Worm (Caenorhabditis elegans): ENCODE measurements around the gene Y73B6BL.44.

The Y73B6BL.44 gene

DNA sequence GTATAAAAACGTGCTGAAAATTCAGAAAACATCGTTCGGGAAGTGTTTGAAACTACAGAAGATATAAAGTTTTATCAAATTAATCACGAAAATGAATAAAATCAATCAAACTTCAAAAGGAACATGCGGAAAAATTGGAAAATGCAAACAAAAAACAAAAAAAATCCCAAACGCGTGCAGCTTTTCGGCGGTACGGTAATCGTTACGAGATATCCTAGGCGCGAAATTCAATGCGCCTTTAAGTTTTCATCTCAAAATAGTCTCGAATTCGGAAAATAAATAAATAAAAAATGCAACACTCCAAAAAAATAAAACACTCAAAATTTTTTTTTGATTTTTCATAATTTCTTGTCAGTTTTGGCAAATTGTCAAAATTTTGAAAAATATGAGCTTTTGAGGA is 36.4 kb downstream of the Y73B6BL.44 start:
- TF ChIP-seq lir-3 (tag; optimal IDR thresholded peaks at IDR 0.05) (no peak), daf-12 (tag; optimal IDR thresholded peaks at IDR 0.05) (no peak), ceh-32 (tag; optimal IDR thresholded peaks at IDR 0.05; ENCODE audit: poor library complexity) (no peak), mxl-2 (GFP tag; conservative IDR thresholded peaks at IDR 0.05) (no peak), aha-1 (tag) (no peak), unc-62 (GFP tag; optimal IDR thresholded peaks at IDR 0.05 in 1 of 2) (no peak), unc-62 (tag; optimal IDR thresholded peaks at IDR 0.05) (no peak), sdz-12 (GFP tag; optimal IDR thresholded peaks at IDR 0.05) (no peak), dmd-9 (GFP tag; IDR thresholded peaks at IDR 0.05) (no peak)

DNA sequence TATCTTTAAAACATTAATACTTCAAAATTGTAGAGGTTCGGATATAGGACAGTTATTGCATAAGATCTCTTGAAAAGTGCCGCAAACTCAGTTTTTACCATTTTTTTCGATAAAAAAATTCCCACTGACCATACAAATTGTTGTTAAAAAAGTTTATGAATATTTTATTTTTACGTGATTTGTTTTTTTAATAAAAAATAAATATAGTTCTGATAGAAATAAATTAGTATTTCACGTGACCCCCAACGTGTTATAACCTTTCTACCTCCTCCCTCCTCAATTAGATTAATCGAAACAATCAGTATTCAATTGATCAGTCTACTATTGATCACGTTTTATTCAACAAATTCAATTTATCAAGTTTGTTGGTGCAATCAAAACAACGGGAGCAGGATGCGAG is 38.1 kb downstream of the Y73B6BL.44 start, which contains the start of gene C01G5.4:
C01G5.4 (plus strand) TSS at position 301 of the 400 bp plus-strand sequence.
- TF ChIP-seq mdl-1 (tag; optimal IDR thresholded peaks at IDR 0.05), result no peak
- no peak for TF ChIP-seq hlh-11 (tag; optimal IDR thresholded peaks at IDR 0.05)
- no peak for TF ChIP-seq daf-19 (GFP tag; conservative IDR thresholded peaks at IDR 0.05)
- TF ChIP-seq php-3 (GFP tag; IDR thresholded peaks at IDR 0.05), result no peak
- no peak for TF ChIP-seq ZK337.2 (GFP tag; IDR thresholded peaks at IDR 0.05)
- TF ChIP-seq duxl-1 (tag; optimal IDR thresholded peaks at IDR 0.05; ENCODE audit: poor library complexity), result no peak
- TF ChIP-seq Y105C5A.15 (GFP tag; IDR thresholded peaks at IDR 0.05), result no peak
- TF ChIP-seq nhr-10 (tag; optimal IDR thresholded peaks at IDR 0.05), result no peak
- no peak for TF ChIP-seq nhr-102 (tag; optimal IDR thresholded peaks at IDR 0.05)
- no peak for TF ChIP-seq T26A8.4 (GFP tag; IDR thresholded peaks at IDR 0.05)
- TF ChIP-seq gei-8 (GFP tag; optimal IDR thresholded peaks at IDR 0.05), result no peak
- TF ChIP-seq spr-1 (tag; optimal IDR thresholded peaks at IDR 0.05), result no peak
- no peak for TF ChIP-seq daf-16 (GFP tag; optimal IDR thresholded peaks at IDR 0.05)
- no peak for TF ChIP-seq daf-16 (tag; optimal IDR thresholded peaks at IDR 0.05)
- TF ChIP-seq T20F7.1 (GFP tag; optimal IDR thresholded peaks at IDR 0.05), result no peak
- TF ChIP-seq zfp-2 (tag; optimal IDR thresholded peaks at IDR 0.05), result no peak
- TF ChIP-seq lsy-2 (tag; optimal IDR thresholded peaks at IDR 0.05), result no peak

DNA sequence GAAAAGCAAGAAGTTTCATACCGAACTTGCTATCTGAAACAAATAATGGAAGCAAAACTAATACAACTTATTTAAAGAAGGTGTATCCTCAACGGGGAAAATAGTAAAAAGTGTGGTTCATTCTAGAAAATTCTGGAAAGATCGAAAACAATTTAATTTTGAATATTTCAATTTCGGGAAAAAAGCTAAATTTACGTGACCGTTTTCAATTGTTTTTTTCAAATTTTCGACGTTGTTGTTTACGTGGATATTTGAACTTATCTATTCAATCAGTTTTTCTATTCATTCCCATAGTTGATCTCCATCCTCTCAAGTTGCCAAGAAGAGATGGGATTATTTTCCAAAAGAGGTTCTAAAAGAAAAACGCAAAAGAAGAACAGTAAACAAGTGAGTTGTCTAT is 42.5 kb downstream of the Y73B6BL.44 start, which contains the start of gene C01G5.3:
C01G5.3 (plus strand) TSS at position 301 of the 400 bp plus-strand sequence.
- TF ChIP-seq nhr-76 (tag; optimal IDR thresholded peaks at IDR 0.05), result no peak
- no peak for TF ChIP-seq lsy-2 (tag; optimal IDR thresholded peaks at IDR 0.05)
- TF ChIP-seq F37D6.2 (tag; optimal IDR thresholded peaks at IDR 0.05), result no peak
- TF ChIP-seq vab-7 (GFP tag; IDR thresholded peaks at IDR 0.05), result no peak
- TF ChIP-seq daf-8 (GFP tag; IDR thresholded peaks at IDR 0.05), result no peak
- no peak for TF ChIP-seq mep-1 (tag; optimal IDR thresholded peaks at IDR 0.05)
- TF ChIP-seq nhr-11 (tag; optimal IDR thresholded peaks at IDR 0.05), result no peak
- TF ChIP-seq tag-97 (GFP tag; IDR thresholded peaks at IDR 0.05), result no peak

DNA sequence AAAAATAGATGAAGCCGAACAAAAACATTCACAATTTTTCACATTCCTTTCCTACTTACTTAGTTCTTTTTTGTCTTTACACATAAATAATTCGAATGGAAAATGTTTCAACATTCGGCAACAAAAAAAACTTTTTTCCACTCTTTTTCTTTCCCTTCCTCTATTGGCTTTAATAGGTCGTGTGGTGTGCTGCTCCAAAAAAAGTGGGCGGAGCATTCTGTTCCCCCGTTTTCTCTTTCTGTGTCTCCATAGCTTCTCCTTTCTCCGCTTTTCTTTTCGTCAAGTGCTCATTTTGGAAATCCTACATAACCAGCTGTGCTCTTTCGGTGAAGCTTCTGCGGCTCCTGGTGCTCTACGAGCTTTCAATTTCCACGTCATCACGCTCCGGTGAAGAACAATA is 48.0 kb downstream of the Y73B6BL.44 start, which contains the start of gene C01G5.25:
C01G5.25 (plus strand) TSS at position 250 of the 400 bp plus-strand sequence.
- TF ChIP-seq aha-1 (tag), result no peak
- TF ChIP-seq hlh-30 (tag; optimal IDR thresholded peaks at IDR 0.05; ENCODE audit: insufficient read depth), result no peak
- peak; percentile 38 for TF ChIP-seq fkh-10 (GFP tag; optimal IDR thresholded peaks at IDR 0.05)
- no peak for TF ChIP-seq T20F7.1 (GFP tag; optimal IDR thresholded peaks at IDR 0.05)

DNA sequence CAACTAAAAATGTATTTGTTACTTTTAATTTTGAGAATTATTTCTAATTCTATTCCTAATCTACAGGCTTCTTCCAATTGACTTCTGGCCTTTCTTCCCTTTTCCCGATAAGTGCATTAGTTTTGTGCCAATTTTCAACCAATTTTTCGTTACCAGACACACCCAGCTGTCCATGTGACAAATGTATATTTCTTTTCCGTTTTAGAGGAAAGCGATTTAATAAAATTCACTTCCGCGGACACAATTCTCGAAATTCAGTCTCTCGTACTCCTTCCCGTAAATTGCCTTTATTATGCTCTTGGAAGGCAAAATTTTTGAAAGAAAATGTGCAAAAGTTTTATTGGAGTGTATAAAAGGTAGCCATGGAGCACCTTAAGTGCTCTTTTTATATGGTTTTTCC is 49.6 kb downstream of the Y73B6BL.44 start:
- no peak for TF ChIP-seq fkh-10 (GFP tag; optimal IDR thresholded peaks at IDR 0.05)
- TF ChIP-seq lsy-2 (tag; optimal IDR thresholded peaks at IDR 0.05), result peak in 1 of 2 experiments; percentile 23
